Worm (Caenorhabditis elegans) whole organism, L3 larva: ENCODE results near the gene erfa-3.

Source experiments
- R02D3.7 ChIP-seq: fragments of 150-350 bp; optimal IDR thresholded peaks from 2 replicates; lab custom pipeline; 2014; ENCODE audit warnings: missing biosample characterization, missing genetic modification characterization
- ZK546.5 ChIP-seq: sonication (generic microtip); optimal IDR thresholded peaks from 2 replicates; lab custom pipeline; 2017; ENCODE audit warnings: missing biosample characterization, missing genetic modification characterization
- aly-2 ChIP-seq: fragments of 150-350 bp; optimal IDR thresholded peaks from 2 replicates; lab custom pipeline; 2014; ENCODE audit warnings: missing biosample characterization, missing genetic modification characterization
- ama-1 ChIP-seq: fragments of 150-350 bp; optimal IDR thresholded peaks from 2 replicates; lab custom pipeline; 2018
- ceh-28 ChIP-seq: fragments of 150-350 bp; optimal IDR thresholded peaks from 2 replicates; lab custom pipeline; 2014; ENCODE audit warnings: missing biosample characterization, missing genetic modification reagents, missing genetic modification characterization
- ceh-82 ChIP-seq: fragments of 150-350 bp; optimal IDR thresholded peaks from 2 replicates; lab custom pipeline; 2014; ENCODE audit warnings: missing biosample characterization, missing genetic modification characterization
- ceh-9 ChIP-seq: sonication (generic microtip); optimal IDR thresholded peaks from 2 replicates; lab custom pipeline; 2018; ENCODE audit warnings: missing biosample characterization, missing genetic modification characterization
- egl-27 ChIP-seq: sonication (generic microtip); optimal IDR thresholded peaks from 4 replicates; lab custom pipeline; 2017; ENCODE audit warnings: missing biosample characterization, missing genetic modification reagents, missing genetic modification characterization
- egl-5 ChIP-seq: fragments of 150-350 bp; optimal IDR thresholded peaks from 2 replicates; lab custom pipeline; 2017; ENCODE audit warnings: missing biosample characterization, missing genetic modification reagents, missing genetic modification characterization, inconsistent platforms
- elt-1 ChIP-seq: fragments of 150-350 bp; optimal IDR thresholded peaks from 2 replicates; lab custom pipeline; 2014; ENCODE audit warnings: missing biosample characterization, missing genetic modification characterization
- elt-2 ChIP-seq: sonication (generic microtip); optimal IDR thresholded peaks from 2 replicates; lab custom pipeline; 2016; ENCODE audit warnings: missing genetic modification reagents, mild to moderate bottlenecking, missing genetic modification characterization, missing compliant biosample characterization
- fkh-10 ChIP-seq: sonication (generic microtip); optimal IDR thresholded peaks from 2 replicates; lab custom pipeline; 2017; ENCODE audit warnings: missing biosample characterization, missing genetic modification reagents, missing genetic modification characterization
- hmg-11 ChIP-seq: sonication (generic microtip); optimal IDR thresholded peaks from 2 replicates; lab custom pipeline; 2016; ENCODE audit warnings: missing genetic modification characterization, missing compliant biosample characterization
- jun-1 ChIP-seq: fragments of 150-350 bp; optimal IDR thresholded peaks from 2 replicates; lab custom pipeline; 2014; ENCODE audit warnings: missing biosample characterization, missing genetic modification reagents, missing genetic modification characterization
- lin-39 ChIP-seq: fragments of 150-350 bp; optimal IDR thresholded peaks from 2 replicates; lab custom pipeline; 2018; ENCODE audit warnings: missing biosample characterization, missing genetic modification reagents, missing genetic modification characterization
- mdl-1 ChIP-seq: fragments of 150-350 bp; optimal IDR thresholded peaks from 2 replicates; lab custom pipeline; 2014; ENCODE audit warnings: missing biosample characterization, missing genetic modification characterization
- nhr-11 ChIP-seq: fragments of 150-350 bp; optimal IDR thresholded peaks from 2 replicates; lab custom pipeline; 2014; ENCODE audit warnings: missing biosample characterization, missing genetic modification characterization
- nhr-12 ChIP-seq: fragments of 150-350 bp; optimal IDR thresholded peaks from 2 replicates; lab custom pipeline; 2014; ENCODE audit warnings: missing biosample characterization, missing genetic modification characterization
- nhr-23 ChIP-seq: fragments of 150-350 bp; optimal IDR thresholded peaks from 2 replicates; lab custom pipeline; 2014; ENCODE audit warnings: missing biosample characterization, missing genetic modification reagents, missing genetic modification characterization
- nhr-25 ChIP-seq: sonication (generic microtip); optimal IDR thresholded peaks from 2 replicates; lab custom pipeline; 2017; ENCODE audit warnings: missing biosample characterization, missing genetic modification characterization
- nhr-28 ChIP-seq: fragments of 150-350 bp; optimal IDR thresholded peaks from 2 replicates; lab custom pipeline; 2014; ENCODE audit warnings: missing biosample characterization, missing genetic modification characterization
- nhr-43 ChIP-seq: sonication (generic microtip); optimal IDR thresholded peaks from 2 replicates; lab custom pipeline; 2016; ENCODE audit warnings: mild to moderate bottlenecking, missing genetic modification characterization, missing compliant biosample characterization; ENCODE audit not compliant: poor library complexity, severe bottlenecking
- nhr-77 ChIP-seq: fragments of 150-350 bp; optimal IDR thresholded peaks from 2 replicates; lab custom pipeline; 2014; ENCODE audit warnings: missing biosample characterization, missing genetic modification characterization
- pha-4 ChIP-seq: fragments of 150-350 bp; optimal IDR thresholded peaks from 2 replicates; lab custom pipeline; 2014; ENCODE audit warnings: missing biosample characterization, missing genetic modification reagents, missing genetic modification characterization
- pqm-1 ChIP-seq: fragments of 150-350 bp; optimal IDR thresholded peaks from 2 replicates; lab custom pipeline; 2017; ENCODE audit warnings: missing biosample characterization, missing genetic modification characterization, inconsistent platforms
- sea-2 ChIP-seq: fragments of 150-350 bp; sonication (generic microtip); optimal IDR thresholded peaks from 4 replicates; lab custom pipeline; 2014; ENCODE audit warnings: missing biosample characterization, missing genetic modification reagents, missing genetic modification characterization
- tbx-2 ChIP-seq: sonication (generic microtip); optimal IDR thresholded peaks from 2 replicates; lab custom pipeline; 2016; ENCODE audit warnings: mild to moderate bottlenecking, missing genetic modification characterization, missing compliant biosample characterization
- zag-1 ChIP-seq: fragments of 150-350 bp; optimal IDR thresholded peaks from 2 replicates; lab custom pipeline; 2014; ENCODE audit warnings: missing biosample characterization, missing genetic modification characterization

erfa-3 gene

ce11 chrV:11069277-11069676 lies 43.6 kb downstream of the erfa-3 start, which contains the start of gene T04C12.8:
Gene T04C12.8 (minus strand): TSS chrV:11069358.
- peak; percentile 86 for TF ChIP-seq jun-1 (tag; lab: Kevin White, UChicago)
- peak; percentile 83 for TF ChIP-seq pha-4 (tag; lab: Kevin White, UChicago)
- peak; percentile 99 for TF ChIP-seq pqm-1
- no peak for TF ChIP-seq hmg-11 (tag; lab: Kevin White, UChicago)
- peak; percentile 98 for TF ChIP-seq elt-2 (tag; lab: Kevin White, UChicago)

ce11 chrV:11065513-11065912 lies 47.4 kb downstream of the erfa-3 start, which contains the start of gene nlp-80:
Gene nlp-80 (minus strand): TSS chrV:11065613.
- no peak for TF ChIP-seq ama-1
- TF ChIP-seq nhr-43 (tag; lab: Kevin White, UChicago), result no peak
- no peak for TF ChIP-seq ceh-82 (tag; lab: Kevin White, UChicago)
- TF ChIP-seq ZK546.5 (tag; lab: Kevin White, UChicago), result no peak
- no peak for TF ChIP-seq nhr-12 (tag; lab: Kevin White, UChicago)
- TF ChIP-seq hmg-11 (tag; lab: Kevin White, UChicago), result no peak
- TF ChIP-seq egl-5 (tag; lab: Kevin White, UChicago), result no peak
- no peak for TF ChIP-seq ceh-28 (tag; lab: Kevin White, UChicago)
- no peak for TF ChIP-seq lin-39 (tag; lab: Kevin White, UChicago)
- no peak for TF ChIP-seq fkh-10 (GFP tag; lab: Kevin White, UChicago)

- TF ChIP-seq R02D3.7 (tag; lab: Kevin White, UChicago) (no peak), nhr-11 (no peak), nhr-77 (tag; lab: Kevin White, UChicago) (no peak), elt-1 (tag; lab: Kevin White, UChicago) (no peak), ceh-82 (tag; lab: Kevin White, UChicago) (no peak), zag-1 (tag; lab: Kevin White, UChicago) (no peak), mdl-1 (no peak), nhr-25 (tag; lab: Kevin White, UChicago) (no peak), sea-2 (GFP tag; lab: Kevin White, UChicago) (no peak), tbx-2 (no peak), egl-27 (tag; lab: Kevin White, UChicago) (no peak), nhr-28 (tag; lab: Kevin White, UChicago) (no peak), pqm-1 (no peak), lin-39 (tag; lab: Kevin White, UChicago) (no peak)
Observed at ce11 chrV:11063115-11063514, 49.8 kb downstream of the erfa-3 start, which contains the start of gene T04C12.9. Gene T04C12.9 (minus strand): TSS chrV:11063215.

- TF ChIP-seq nhr-23 (tag; lab: Kevin White, UChicago) (peak; percentile 4), pqm-1 (no peak), jun-1 (tag; lab: Kevin White, UChicago) (no peak)
Observed at ce11 chrV:11061887-11062286, 51.0 kb downstream of the erfa-3 start.

ce11 chrV:11060239-11060984 lies 52.5 kb downstream of the erfa-3 start, which contains the start of gene T04C12.11:
Gene T04C12.11 (minus strand): TSS chrV:11060289.
- TF ChIP-seq nhr-23 (tag; lab: Kevin White, UChicago), result peak; percentile 60
- TF ChIP-seq aly-2, result no peak
- TF ChIP-seq nhr-25 (tag; lab: Kevin White, UChicago), result peak; percentile 47
- no peak for TF ChIP-seq ceh-9
- no peak for TF ChIP-seq tbx-2
- TF ChIP-seq sea-2 (GFP tag; lab: Kevin White, UChicago), result no peak
